Fruit fly (Drosophila melanogaster) whole organism, pupa: ENCODE measurements around the gene CG42246.

Source experiments
- CG13204 ChIP-seq: fragments of 200-800 bp; sonication (Bioruptor generic); optimal IDR thresholded peaks from 2 replicates; lab custom pipeline; 2018; ENCODE audit warnings: missing biosample characterization, mild to moderate bottlenecking, missing genetic modification characterization, moderate library complexity
- CG14655 ChIP-seq: fragments of 200-800 bp; sonication (Bioruptor generic); optimal IDR thresholded peaks from 3 replicates; lab custom pipeline; 2017; ENCODE audit warnings: mild to moderate bottlenecking, missing biosample characterization, missing genetic modification reagents, missing genetic modification characterization
- CG17806 ChIP-seq: fragments of 200-800 bp; sonication (Bioruptor generic); optimal IDR thresholded peaks from 2 replicates; lab custom pipeline; 2018; ENCODE audit warnings: missing biosample characterization, mild to moderate bottlenecking, missing genetic modification characterization, moderate library complexity
- CG32121 ChIP-seq: fragments of 200-800 bp; sonication (Bioruptor generic); IDR thresholded peaks from 2 replicates; pipeline ENCODE4 v1.3.6; 2022; ENCODE audit warnings: missing biosample characterization, missing genetic modification characterization
- CG4496 ChIP-seq: fragments of 200-800 bp; sonication (Bioruptor generic); IDR thresholded peaks from 3 replicates; pipeline ENCODE4 v1.3.6; 2022; ENCODE audit warnings: missing biosample characterization, missing genetic modification characterization
- CG8159 ChIP-seq: fragments of 200-800 bp; sonication (Bioruptor generic); optimal IDR thresholded peaks from 3 replicates; lab custom pipeline; 2018; ENCODE audit warnings: missing biosample characterization, mild to moderate bottlenecking, missing genetic modification characterization, moderate library complexity
- CG9948 ChIP-seq: fragments of 200-800 bp; sonication (Bioruptor generic); optimal IDR thresholded peaks from 2 replicates; lab custom pipeline; 2018; ENCODE audit warnings: missing biosample characterization, mild to moderate bottlenecking, missing genetic modification characterization, moderate library complexity
- D1 ChIP-seq: fragments of 200-800 bp; sonication (Bioruptor generic); optimal IDR thresholded peaks from 2 replicates; lab custom pipeline; 2018; ENCODE audit warnings: missing biosample characterization, mild to moderate bottlenecking, missing genetic modification characterization, moderate library complexity
- EcR ChIP-seq: fragments of 200-800 bp; sonication (Bioruptor generic); optimal IDR thresholded peaks from 3 replicates; lab custom pipeline; 2019; ENCODE audit warnings: missing biosample characterization, missing genetic modification characterization, mild to moderate bottlenecking, moderate library complexity, missing genetic modification reagents
- Ets98B ChIP-seq: fragments of 200-800 bp; sonication (Bioruptor generic); IDR thresholded peaks from 2 replicates; pipeline ENCODE4 v1.3.6; 2022; ENCODE audit warnings: missing biosample characterization, missing genetic modification characterization
- Pif1B ChIP-seq: fragments of 200-800 bp; sonication (Bioruptor generic); optimal IDR thresholded peaks from 3 replicates; lab custom pipeline; 2016; ENCODE audit warnings: missing biosample characterization, missing genetic modification characterization
- Snoo ChIP-seq: fragments of 200-800 bp; sonication (Bioruptor generic); optimal IDR thresholded peaks from 3 replicates; lab custom pipeline; 2017; ENCODE audit warnings: missing biosample characterization, mild to moderate bottlenecking, missing genetic modification characterization, inconsistent platforms
- gl ChIP-seq: fragments of 200-800 bp; sonication (Bioruptor generic); optimal IDR thresholded peaks from 2 replicates; lab custom pipeline; 2018; ENCODE audit warnings: missing biosample characterization, mild to moderate bottlenecking, missing genetic modification characterization
- rn ChIP-seq: fragments of 200-800 bp; sonication (Bioruptor generic); IDR thresholded peaks from 2 replicates; pipeline ENCODE4 v1.3.6; 2022; ENCODE audit warnings: missing biosample characterization, missing genetic modification characterization

dm6 chrX:7453236-7453635, 41.5 kb upstream of the CG42246 start, which contains the start of gene CG43198:
- TF ChIP-seq CG8159 (tag; lab: Kevin White, UChicago) (no peak), CG9948 (tag; lab: Kevin White, UChicago) (no peak), Snoo (tag; lab: Kevin White, UChicago) (no peak), EcR (GFP tag; lab: Kevin White, UChicago) (no peak), CG13204 (GFP tag; lab: Kevin White, UChicago) (no peak), CG4496 (GFP tag; lab: Robert Waterston, UW) (no peak), Pif1B (GFP tag; lab: Kevin White, UChicago) (no peak), D1 (no peak), gl (tag; lab: Kevin White, UChicago) (no peak), CG14655 (GFP tag; lab: Kevin White, UChicago) (no peak), CG17806 (tag; lab: Kevin White, UChicago) (no peak), CG32121 (GFP tag; lab: Robert Waterston, UW) (no peak), Ets98B (GFP tag; lab: Robert Waterston, UW) (no peak), rn (GFP tag; lab: Robert Waterston, UW) (no peak)
